Worm (Caenorhabditis elegans): ENCODE measurements around the gene dmsr-9.

- TF ChIP-seq nhr-28 (tag; optimal IDR thresholded peaks at IDR 0.05) (no peak), pqm-1 (tag; optimal IDR thresholded peaks at IDR 0.05) (no peak), snpc-4 (tag; optimal IDR thresholded peaks at IDR 0.05) (no peak), zip-2 (tag; optimal IDR thresholded peaks at IDR 0.05) (no peak), snpc-1.2 (GFP tag; IDR thresholded peaks at IDR 0.05) (no peak), rbr-2 (tag; optimal IDR thresholded peaks at IDR 0.05) (no peak), mes-2 (tag; optimal IDR thresholded peaks at IDR 0.05; ENCODE audit: poor library complexity, severe bottlenecking) (no peak), vab-7 (GFP tag; IDR thresholded peaks at IDR 0.05) (no peak), mep-1 (tag; optimal IDR thresholded peaks at IDR 0.05) (no peak)
Measured at ce11 chrV:6828786-6829185, 29.3 kb upstream of the dmsr-9 start, which contains the start of gene dmsr-15.

All from whole organism, L4 larva.